Fruit fly (Drosophila melanogaster): Measurements from ENCODE around the gene CG44532.

CG44532 gene

dm6 chrX:9118961-9119633 is 42.8 kb upstream of the CG44532 start (continued):
- peak in 1 of 2 experiments; percentile 35 for TF ChIP-seq dpn (GFP tag; optimal IDR thresholded peaks at IDR 0.05)
- TF ChIP-seq sob (GFP tag; IDR thresholded peaks at IDR 0.05), result no peak
- no peak for TF ChIP-seq CG8388 (GFP tag; optimal IDR thresholded peaks at IDR 0.05)
- peak in 1 of 2 experiments; percentile 74 for TF ChIP-seq Eip74EF (GFP tag; optimal IDR thresholded peaks at IDR 0.05)
- TF ChIP-seq chm (GFP tag; IDR thresholded peaks at IDR 0.05), result 0 out of 2 replicates have a peak, but pooled peaks have one; percentile 30
- 0 out of 4 replicates have a peak, but pooled peaks have one; percentile 49 for TF ChIP-seq chinmo (GFP tag; IDR thresholded peaks at IDR 0.05; ENCODE audit: partially characterized antibody)
- TF ChIP-seq Doc2 (GFP tag; IDR thresholded peaks at IDR 0.05), result no peak
- TF ChIP-seq CG3281 (GFP tag; optimal IDR thresholded peaks at IDR 0.05), result peak; percentile 57
- TF ChIP-seq NK7.1 (GFP tag; optimal IDR thresholded peaks at IDR 0.05), result peak; percentile 20
- peak; percentile 16 for TF ChIP-seq CG10267 (tag; optimal IDR thresholded peaks at IDR 0.05)
- peak; percentile 72 for TF ChIP-seq abd-A (tag; optimal IDR thresholded peaks at IDR 0.05)
- no peak for TF ChIP-seq ham (GFP tag; IDR thresholded peaks at IDR 0.05)
- TF ChIP-seq CG4424 (GFP tag; optimal IDR thresholded peaks at IDR 0.05), result peak; percentile 54
- peak; percentile 84 for TF ChIP-seq crol (GFP tag; IDR thresholded peaks at IDR 0.05)
- peak; percentile 9 for TF ChIP-seq CG12155 (GFP tag; optimal IDR thresholded peaks at IDR 0.05)
- no peak for TF ChIP-seq stwl (tag; optimal IDR thresholded peaks at IDR 0.05)
- no peak for TF ChIP-seq CG12769 (tag; optimal IDR thresholded peaks at IDR 0.05)
- TF ChIP-seq ci (GFP tag; IDR thresholded peaks at IDR 0.05), result peak; percentile 49; the same call in 1 of the 3 replicates
- TF ChIP-seq prd (optimal IDR thresholded peaks at IDR 0.05), result no peak
- TF ChIP-seq prd (GFP tag; IDR thresholded peaks at IDR 0.05), result peak; percentile 27; the same call in 2 of the 3 replicates
- no peak for TF ChIP-seq maf-S (GFP tag; optimal IDR thresholded peaks at IDR 0.05)
- TF ChIP-seq mirr (GFP tag; optimal IDR thresholded peaks at IDR 0.05), result no peak
- peak; percentile 46 for TF ChIP-seq pnt (GFP tag; optimal IDR thresholded peaks at IDR 0.05)
- peak; percentile 20 for TF ChIP-seq CG10274 (GFP tag; optimal IDR thresholded peaks at IDR 0.05)
- TF ChIP-seq lab (GFP tag; optimal IDR thresholded peaks at IDR 0.05), result peak; percentile 64
- no peak for TF ChIP-seq CG2199 (GFP tag; IDR thresholded peaks at IDR 0.05)
- peak; percentile 21 for TF ChIP-seq Deaf1 (tag; optimal IDR thresholded peaks at IDR 0.05)
- TF ChIP-seq CG1233 (GFP tag; optimal IDR thresholded peaks at IDR 0.05), result peak; percentile 21
- TF ChIP-seq Rx (GFP tag; IDR thresholded peaks at IDR 0.05), result no peak
- TF ChIP-seq CG12104 (GFP tag; optimal IDR thresholded peaks at IDR 0.05), result peak; percentile 17
- TF ChIP-seq BtbVII (GFP tag; optimal IDR thresholded peaks at IDR 0.05), result peak; percentile 37
- TF ChIP-seq chif (GFP tag; optimal IDR thresholded peaks at IDR 0.05), result peak in 1 of 2 experiments; percentile 6
- 0 out of 3 replicates have a peak, but pooled peaks have one; percentile 43 for TF ChIP-seq CG11695 (GFP tag; IDR thresholded peaks at IDR 0.05)
- peak; percentile 31 for TF ChIP-seq Meics (GFP tag; optimal IDR thresholded peaks at IDR 0.05)
- TF ChIP-seq grn (GFP tag; optimal IDR thresholded peaks at IDR 0.05), result no peak
- TF ChIP-seq fru (optimal IDR thresholded peaks at IDR 0.05), result no peak
- peak; percentile 97 for TF ChIP-seq CG5180 (GFP tag; optimal IDR thresholded peaks at IDR 0.05)
- peak; percentile 55 for TF ChIP-seq Sox100B (GFP tag; optimal IDR thresholded peaks at IDR 0.05)
- no peak for TF ChIP-seq Atf3 (GFP tag; optimal IDR thresholded peaks at IDR 0.05)
- TF ChIP-seq Stat92E (GFP tag; optimal IDR thresholded peaks at IDR 0.05), result no peak
- TF ChIP-seq tin (GFP tag; optimal IDR thresholded peaks at IDR 0.05), result peak; percentile 35
- TF ChIP-seq CG6689 (GFP tag; IDR thresholded peaks at IDR 0.05), result no peak
- no peak for TF ChIP-seq CG7745 (tag; optimal IDR thresholded peaks at IDR 0.05)
- TF ChIP-seq gce (GFP tag; IDR thresholded peaks at IDR 0.05), result no peak
- no peak for TF ChIP-seq pita (GFP tag; optimal IDR thresholded peaks at IDR 0.05)
- no peak for TF ChIP-seq vfl (GFP tag; optimal IDR thresholded peaks at IDR 0.05)
- TF ChIP-seq HLH3B (GFP tag; IDR thresholded peaks at IDR 0.05), result 0 out of 2 replicates have a peak, but pooled peaks have one; percentile 48
- TF ChIP-seq CG1529 (GFP tag; optimal IDR thresholded peaks at IDR 0.05), result no peak
- peak; percentile 31 for TF ChIP-seq sqz (GFP tag; optimal IDR thresholded peaks at IDR 0.05)
- TF ChIP-seq CG10209 (GFP tag; optimal IDR thresholded peaks at IDR 0.05), result peak; percentile 2
